Worm (Caenorhabditis elegans): ENCODE results near the gene dmd-9.

DNA sequence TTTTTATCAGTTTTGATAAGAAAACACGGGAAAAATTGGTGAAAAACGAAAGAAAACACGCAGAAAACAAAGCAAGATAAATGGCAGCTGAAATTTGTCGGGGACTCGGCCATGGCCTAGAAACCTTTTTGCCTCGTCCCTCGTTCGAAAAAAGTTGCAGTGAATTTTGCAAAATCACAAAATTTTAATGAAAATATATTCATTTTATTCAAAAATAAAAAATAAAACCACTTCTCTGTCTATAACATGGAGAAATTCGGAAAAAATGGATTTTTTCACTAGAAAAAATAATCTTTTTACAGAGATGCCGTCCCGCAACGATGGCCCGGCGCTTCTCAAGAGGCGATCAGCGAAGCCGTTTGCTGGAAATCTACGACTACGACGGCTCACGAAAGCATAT is 32.2 kb downstream of the dmd-9 start, which contains the start of gene Y67D8A.2:
- no peak for TF ChIP-seq W03F9.2 (tag; optimal IDR thresholded peaks at IDR 0.05)
- no peak for TF ChIP-seq him-1 (tag; optimal IDR thresholded peaks at IDR 0.05)
- no peak for TF ChIP-seq dao-5 (tag; optimal IDR thresholded peaks at IDR 0.05)

All from whole organism, L4/young adult.